Fruit fly (Drosophila melanogaster) whole organism, adult: ENCODE results near the gene CG8236.
A peak's percentile ranks its signal among the peaks of the same experiment; 100 is the strongest.

Experiments
- CG11617 ChIP-seq: fragments of 200-800 bp; sonication (Bioruptor generic); optimal IDR thresholded peaks from 2 replicates; lab custom pipeline; 2017; ENCODE audit warnings: mild to moderate bottlenecking, missing biosample characterization, missing genetic modification reagents, missing genetic modification characterization
- CG12768 ChIP-seq: fragments of 200-800 bp; sonication (Bioruptor generic); optimal IDR thresholded peaks from 2 replicates; lab custom pipeline; 2017; ENCODE audit warnings: missing biosample characterization, missing genetic modification characterization, mild to moderate bottlenecking, moderate library complexity, missing genetic modification reagents
- CG14711 ChIP-seq: fragments of 200-800 bp; sonication (Bioruptor generic); optimal IDR thresholded peaks from 2 replicates; lab custom pipeline; 2018; ENCODE audit warnings: missing biosample characterization, mild to moderate bottlenecking, missing genetic modification characterization, moderate library complexity
- CG1620 ChIP-seq: fragments of 200-800 bp; sonication (Bioruptor generic); optimal IDR thresholded peaks from 2 replicates; lab custom pipeline; 2016; ENCODE audit warnings: missing biosample characterization, missing genetic modification characterization
- CG33017 ChIP-seq: fragments of 200-800 bp; sonication (Bioruptor generic); optimal IDR thresholded peaks from 2 replicates; lab custom pipeline; 2018; ENCODE audit warnings: missing biosample characterization, mild to moderate bottlenecking, missing genetic modification characterization, moderate library complexity
- CG5204 ChIP-seq: fragments of 200-800 bp; sonication (Bioruptor generic); optimal IDR thresholded peaks from 2 replicates; lab custom pipeline; 2016; ENCODE audit warnings: missing biosample characterization, missing genetic modification characterization
- CG7045 ChIP-seq: fragments of 200-800 bp; sonication (Bioruptor generic); optimal IDR thresholded peaks from 2 replicates; lab custom pipeline; 2017; ENCODE audit warnings: missing biosample characterization, mild to moderate bottlenecking, missing genetic modification characterization
- CG7101 ChIP-seq: fragments of 200-800 bp; sonication (Bioruptor generic); optimal IDR thresholded peaks from 2 replicates; lab custom pipeline; 2018; ENCODE audit warnings: missing biosample characterization, mild to moderate bottlenecking, missing genetic modification characterization, moderate library complexity
- Clk ChIP-seq: fragments of 200-800 bp; sonication (Bioruptor generic); optimal IDR thresholded peaks from 2 replicates; lab custom pipeline; 2017; ENCODE audit warnings: missing biosample characterization, missing genetic modification characterization
- Crg-1 ChIP-seq: fragments of 200-800 bp; sonication (Bioruptor generic); optimal IDR thresholded peaks from 2 replicates; lab custom pipeline; 2016; ENCODE audit warnings: missing biosample characterization, missing genetic modification characterization
- Hr96 ChIP-seq: fragments of 200-800 bp; sonication (Bioruptor generic); optimal IDR thresholded peaks from 2 replicates; lab custom pipeline; 2016; ENCODE audit warnings: missing biosample characterization, missing genetic modification characterization
- Mnt ChIP-seq: fragments of 200-800 bp; sonication (Bioruptor generic); optimal IDR thresholded peaks from 2 replicates; lab custom pipeline; 2016; ENCODE audit warnings: missing biosample characterization, mild to moderate bottlenecking, missing genetic modification characterization
- bab1 ChIP-seq: fragments of 200-800 bp; sonication (Bioruptor generic); optimal IDR thresholded peaks from 3 replicates; lab custom pipeline; 2019; ENCODE audit warnings: missing biosample characterization, mild to moderate bottlenecking, missing genetic modification characterization, moderate library complexity
- cic ChIP-seq: fragments of 200-800 bp; sonication (Bioruptor generic); optimal IDR thresholded peaks from 2 replicates; lab custom pipeline; 2017; ENCODE audit warnings: missing biosample characterization, mild to moderate bottlenecking, missing genetic modification characterization, moderate library complexity
- cnc ChIP-seq, 2 experiments: fragments of >200 bp; optimal IDR thresholded peaks; 2 replicates each; lab custom pipeline; 2017
- kay ChIP-seq: fragments of 200-800 bp; sonication (Bioruptor generic); peaks from one replicate; lab custom pipeline; 2016; ENCODE audit warnings: missing biosample characterization, missing genetic modification characterization, borderline replicate concordance
- ovo ChIP-seq: fragments of 200-800 bp; sonication (Bioruptor generic); optimal IDR thresholded peaks from 2 replicates; lab custom pipeline; 2016; ENCODE audit warnings: missing biosample characterization, missing genetic modification characterization
- pad ChIP-seq: fragments of 200-800 bp; sonication (Bioruptor generic); optimal IDR thresholded peaks from 3 replicates; lab custom pipeline; 2017; ENCODE audit warnings: missing biosample characterization, missing genetic modification characterization, mild to moderate bottlenecking, moderate library complexity, missing genetic modification reagents
- tj ChIP-seq: fragments of 200-800 bp; sonication (Bioruptor generic); optimal IDR thresholded peaks from 3 replicates; lab custom pipeline; 2017; ENCODE audit warnings: missing biosample characterization, mild to moderate bottlenecking, missing genetic modification characterization, moderate library complexity
- toe ChIP-seq: fragments of 200-800 bp; sonication (Bioruptor generic); optimal IDR thresholded peaks from 2 replicates; lab custom pipeline; 2016; ENCODE audit warnings: missing biosample characterization, missing genetic modification characterization

Gene CG8236

DNA sequence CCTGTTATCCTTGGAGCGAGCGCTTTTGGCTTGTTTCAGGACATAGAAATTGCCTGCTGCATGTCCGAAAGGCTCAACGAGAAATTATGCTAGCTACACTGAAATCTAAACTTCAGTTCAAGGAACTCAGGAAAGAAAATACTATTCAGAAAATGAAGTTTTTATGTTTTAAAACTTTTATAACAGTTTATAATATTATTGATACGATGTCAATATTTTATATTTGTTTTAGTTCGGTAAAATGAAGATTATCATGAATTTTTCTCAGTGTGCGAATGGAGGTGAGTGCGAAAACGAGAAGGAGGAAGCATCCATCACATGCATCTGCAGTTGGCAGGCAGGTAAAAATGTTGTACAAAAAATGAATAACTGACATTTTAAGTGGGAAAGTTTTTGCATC lies 22.8 kb upstream of the CG8236 start:
- no peak for TF ChIP-seq Clk
- TF ChIP-seq toe: no peak
- TF ChIP-seq CG1620 (GFP tag; lab: Kevin White, UChicago): no peak
- TF ChIP-seq ovo (GFP tag; lab: Kevin White, UChicago): peak; percentile 47
- TF ChIP-seq CG33017 (tag; lab: Kevin White, UChicago): peak; percentile 63
- TF ChIP-seq Mnt (GFP tag; lab: Kevin White, UChicago): no peak
- TF ChIP-seq CG11617: no peak
- no peak for TF ChIP-seq pad (GFP tag; lab: Kevin White, UChicago)
- no peak for TF ChIP-seq Crg-1 (GFP tag; lab: Kevin White, UChicago)
- peak; percentile 54 for TF ChIP-seq CG14711 (tag; lab: Kevin White, UChicago)
- TF ChIP-seq CG7045 (GFP tag; lab: Kevin White, UChicago): no peak
- TF ChIP-seq CG7101 (tag; lab: Kevin White, UChicago): peak; percentile 34
- TF ChIP-seq cic (GFP tag; lab: Kevin White, UChicago): no peak
- no peak for TF ChIP-seq Hr96 (GFP tag; lab: Kevin White, UChicago)
- peak; percentile 73 for TF ChIP-seq bab1 (GFP tag; lab: Kevin White, UChicago)
- TF ChIP-seq cnc (optimal IDR thresholded peaks at IDR 0.05; lab: Kevin White, UChicago): no peak
- no peak for TF ChIP-seq CG12768 (GFP tag; lab: Kevin White, UChicago)
- peak; percentile 38 for TF ChIP-seq CG5204
- TF ChIP-seq kay (GFP tag; lab: Kevin White, UChicago): no peak
- no peak for TF ChIP-seq tj (GFP tag; lab: Kevin White, UChicago)

DNA sequence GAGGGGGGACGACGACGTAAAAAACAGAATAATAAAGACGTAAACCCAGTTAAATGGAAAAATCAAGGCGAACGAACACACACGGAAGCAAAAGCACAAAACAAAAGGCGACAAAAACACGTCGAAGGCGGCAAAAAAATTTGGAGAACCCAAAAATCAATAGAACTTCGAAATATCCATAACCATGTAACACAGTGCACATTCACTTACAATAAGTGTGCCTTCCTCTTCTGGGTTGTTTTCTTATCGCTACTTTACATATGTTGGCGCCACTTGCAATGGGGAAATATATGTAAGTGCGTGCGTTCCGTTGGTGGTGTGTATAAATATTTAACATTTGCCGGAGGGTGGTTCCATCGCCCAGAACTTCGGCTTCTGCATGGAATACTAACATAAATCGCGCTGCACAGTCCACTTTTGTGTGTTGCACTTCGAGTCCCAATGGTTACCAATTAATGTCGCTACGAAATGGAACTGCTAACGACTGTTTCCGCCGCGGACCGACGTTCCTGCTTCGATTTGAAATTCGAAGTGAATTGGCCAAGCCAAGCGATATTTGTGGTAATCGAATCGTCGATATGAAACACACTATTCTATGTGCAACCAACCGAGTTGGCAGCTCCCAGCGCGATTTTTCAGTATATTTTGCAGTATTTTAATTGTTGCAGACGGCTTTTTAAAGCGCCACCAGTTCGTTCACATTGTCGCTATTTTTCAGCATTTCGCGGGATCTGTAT lies 21.9 kb upstream of the CG8236 start, which contains the start of the genes CG9801 and Nasp:
CG9801 (minus strand) TSS at position 542 of the 737 bp plus-strand sequence.
Nasp (plus strand) TSS at position 665 of the 737 bp plus-strand sequence.
- TF ChIP-seq cic (GFP tag; lab: Kevin White, UChicago): no peak
- TF ChIP-seq tj (GFP tag; lab: Kevin White, UChicago): no peak
- no peak for TF ChIP-seq CG5204
- TF ChIP-seq CG14711 (tag; lab: Kevin White, UChicago): peak; percentile 9
- TF ChIP-seq Clk: no peak
- TF ChIP-seq bab1 (GFP tag; lab: Kevin White, UChicago): peak; percentile 57
- peak; percentile 18 for TF ChIP-seq pad (GFP tag; lab: Kevin White, UChicago)
- no peak for TF ChIP-seq CG11617
- no peak for TF ChIP-seq Hr96 (GFP tag; lab: Kevin White, UChicago)
- peak; percentile 19 for TF ChIP-seq Mnt (GFP tag; lab: Kevin White, UChicago)
- TF ChIP-seq CG12768 (GFP tag; lab: Kevin White, UChicago): peak; percentile 38
- no peak for TF ChIP-seq cnc (optimal IDR thresholded peaks at IDR 0.05; lab: Kevin White, UChicago)
- TF ChIP-seq CG1620 (GFP tag; lab: Kevin White, UChicago): peak; percentile 28
- TF ChIP-seq ovo (GFP tag; lab: Kevin White, UChicago): no peak
- TF ChIP-seq CG7045 (GFP tag; lab: Kevin White, UChicago): no peak
- TF ChIP-seq CG33017 (tag; lab: Kevin White, UChicago): no peak
- TF ChIP-seq Crg-1 (GFP tag; lab: Kevin White, UChicago): peak; percentile 42
- TF ChIP-seq CG7101 (tag; lab: Kevin White, UChicago): peak; percentile 30
- TF ChIP-seq toe: no peak

DNA sequence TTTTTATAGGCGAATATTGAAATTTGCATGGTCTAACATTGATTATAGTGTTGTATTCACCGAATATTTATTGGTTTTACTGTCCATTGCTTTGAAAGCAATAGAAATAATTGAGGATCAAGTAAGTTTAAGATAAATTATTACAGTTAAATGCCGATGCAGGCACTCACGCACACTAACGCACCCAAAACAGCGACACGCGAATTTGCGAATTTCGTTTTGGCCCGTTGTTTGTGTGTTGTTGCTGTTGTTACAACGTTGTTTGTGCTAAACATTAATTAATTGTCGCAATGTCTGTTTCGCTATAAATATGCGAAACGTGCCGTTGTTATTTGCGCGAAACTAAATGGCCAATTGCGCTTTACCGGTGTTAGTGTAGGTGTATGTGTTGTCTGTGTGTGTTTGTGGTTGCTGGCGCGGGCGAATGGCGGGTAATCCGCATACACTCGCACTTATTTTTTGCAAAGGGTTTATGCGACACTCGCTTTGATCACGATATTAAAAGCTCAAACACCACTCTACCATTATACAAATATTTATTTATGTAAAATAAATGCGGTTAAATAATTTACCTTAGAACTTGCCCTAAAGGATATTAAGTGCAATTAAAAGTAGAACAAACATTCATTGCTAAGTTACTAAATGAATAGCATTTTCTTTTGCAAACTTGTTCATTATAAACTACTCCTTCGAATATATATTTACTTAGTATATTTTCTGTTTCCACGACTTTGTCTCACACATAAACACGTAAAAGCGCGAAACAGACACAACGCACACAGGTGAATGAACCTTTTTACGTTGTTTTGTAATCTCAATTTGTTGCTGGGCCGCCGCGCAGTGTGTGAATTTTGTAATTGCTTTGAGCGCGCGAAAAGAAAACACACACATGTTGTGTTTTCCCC lies 21.1 kb upstream of the CG8236 start:
- TF ChIP-seq kay (GFP tag; lab: Kevin White, UChicago) (peak; percentile 83), CG14711 (tag; lab: Kevin White, UChicago) (peak; percentile 79), Crg-1 (GFP tag; lab: Kevin White, UChicago) (peak; percentile 42), CG33017 (tag; lab: Kevin White, UChicago) (peak; percentile 92), bab1 (GFP tag; lab: Kevin White, UChicago) (peak; percentile 87), Hr96 (GFP tag; lab: Kevin White, UChicago) (peak; percentile 20), tj (GFP tag; lab: Kevin White, UChicago) (peak; percentile 70), cnc (optimal IDR thresholded peaks at IDR 0.05; lab: Kevin White, UChicago) (no peak), CG7101 (tag; lab: Kevin White, UChicago) (peak; percentile 85), CG12768 (GFP tag; lab: Kevin White, UChicago) (peak; percentile 82), Clk (peak; percentile 69), CG11617 (peak; percentile 85), toe (peak; percentile 45), Mnt (GFP tag; lab: Kevin White, UChicago) (peak; percentile 28), CG7045 (GFP tag; lab: Kevin White, UChicago) (peak; percentile 84), CG5204 (peak; percentile 64), ovo (GFP tag; lab: Kevin White, UChicago) (peak; percentile 45), pad (GFP tag; lab: Kevin White, UChicago) (peak; percentile 58), CG1620 (GFP tag; lab: Kevin White, UChicago) (peak; percentile 6), cic (GFP tag; lab: Kevin White, UChicago) (peak; percentile 31)

DNA sequence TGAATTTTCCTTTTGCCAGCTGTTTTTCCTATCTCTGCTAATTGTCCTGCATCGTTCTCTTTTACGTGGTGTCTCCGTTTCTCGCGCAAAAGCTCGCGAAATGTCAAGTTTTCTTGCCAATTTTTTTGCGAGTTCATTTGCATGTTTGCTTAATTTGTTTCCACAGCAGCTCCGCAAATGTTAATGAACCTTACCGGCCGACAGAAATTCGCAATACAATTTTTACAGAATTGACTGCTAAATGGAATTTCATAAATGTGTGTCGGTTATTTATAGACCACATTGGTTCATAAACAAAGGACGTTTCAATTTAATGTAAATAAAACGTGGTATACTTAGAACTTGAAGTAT lies 20.4 kb upstream of the CG8236 start:
- no peak for TF ChIP-seq cic (GFP tag; lab: Kevin White, UChicago)
- TF ChIP-seq cnc (optimal IDR thresholded peaks at IDR 0.05; lab: Kevin White, UChicago): no peak
- TF ChIP-seq Crg-1 (GFP tag; lab: Kevin White, UChicago): no peak
- TF ChIP-seq CG5204: no peak
- no peak for TF ChIP-seq Clk
- TF ChIP-seq kay (GFP tag; lab: Kevin White, UChicago): no peak
